Worm (Caenorhabditis elegans) whole organism, young adult: ENCODE data around the gene nhr-272.

Experiments
- F23B12.7 ChIP-seq: sonication (generic microtip); optimal IDR thresholded peaks from 2 replicates; lab custom pipeline; 2017; ENCODE audit warnings: missing genetic modification characterization, mild to moderate bottlenecking, missing compliant biosample characterization, antibody characterized with exemption, moderate library complexity; ENCODE audit not compliant: insufficient read depth
- T07F8.4 ChIP-seq: sonication (generic microtip); optimal IDR thresholded peaks from 2 replicates; lab custom pipeline; 2016; ENCODE audit warnings: mild to moderate bottlenecking, missing genetic modification characterization, moderate library complexity, missing compliant biosample characterization
- Y53G8AR.9 ChIP-seq: fragments of 200-800 bp; sonication (Bioruptor generic); conservative IDR thresholded peaks from 2 replicates; pipeline ENCODE4 v1.3.6; 2022; ENCODE audit warnings: missing genetic modification reagents, missing genetic modification characterization, missing compliant biosample characterization
- attf-5 ChIP-seq: fragments of 200-800 bp; sonication (Bioruptor generic); optimal IDR thresholded peaks from 2 replicates; lab custom pipeline; 2018; ENCODE audit warnings: mild to moderate bottlenecking, missing genetic modification characterization, missing compliant biosample characterization
- hlh-26 ChIP-seq: fragments of 200-800 bp; sonication (Bioruptor generic); conservative IDR thresholded peaks from 2 replicates; pipeline ENCODE4 v1.3.6; 2022; ENCODE audit warnings: missing genetic modification reagents, missing genetic modification characterization, missing compliant biosample characterization
- pbrm-1 ChIP-seq: fragments of 200-800 bp; sonication (Bioruptor generic); IDR thresholded peaks from 2 replicates; pipeline ENCODE4 v1.3.6; 2022; ENCODE audit warnings: missing genetic modification reagents, missing genetic modification characterization, missing compliant biosample characterization
- unc-62 ChIP-seq: fragments of 150-350 bp; optimal IDR thresholded peaks from 2 replicates; lab custom pipeline; 2014; ENCODE audit warnings: missing biosample characterization, missing genetic modification reagents, missing genetic modification characterization
- zfh-2 ChIP-seq: fragments of 200-800 bp; sonication (Bioruptor generic); conservative IDR thresholded peaks from 2 replicates; pipeline ENCODE4 v1.3.6; 2022; ENCODE audit warnings: missing genetic modification reagents, missing genetic modification characterization, missing compliant biosample characterization

DNA sequence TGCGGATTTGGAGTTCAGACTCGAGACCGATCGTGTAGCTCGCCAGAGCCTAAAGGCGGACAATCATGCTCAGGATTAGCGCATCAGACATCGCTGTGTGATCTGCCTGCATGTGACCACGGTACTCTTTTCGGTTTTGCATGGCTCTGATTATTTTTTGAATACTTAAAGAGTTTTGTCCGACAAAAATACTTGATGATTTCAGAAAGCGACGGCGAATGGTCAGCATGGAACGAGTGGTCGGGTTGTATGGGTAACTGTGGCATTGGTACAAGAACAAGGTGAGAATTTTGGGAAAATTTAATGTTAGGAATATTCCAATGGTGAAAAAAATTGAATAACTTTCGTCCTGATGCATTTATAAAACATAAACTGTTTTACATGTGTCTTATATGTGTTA, 17.1 kb downstream of the nhr-272 start:
- TF ChIP-seq unc-62 (GFP tag; lab: Kevin White, UChicago) (no peak), F23B12.7 (tag; lab: Kevin White, UChicago) (no peak), pbrm-1 (GFP tag; lab: Robert Waterston, UW) (no peak), attf-5 (no peak), Y53G8AR.9 (GFP tag; lab: Robert Waterston, UW) (no peak), T07F8.4 (tag; lab: Kevin White, UChicago) (no peak), zfh-2 (GFP tag; lab: Robert Waterston, UW) (no peak), hlh-26 (GFP tag; lab: Robert Waterston, UW) (no peak)
